Fruit fly (Drosophila melanogaster) whole organism, embryonic: ENCODE results near the gene GILT3.

Experiments used
- Adf1 ChIP-seq: fragments of 200-800 bp; sonication (Bioruptor generic); IDR thresholded peaks from 2 replicates; pipeline ENCODE4 v1.3.6; 2022; ENCODE audit warnings: missing biosample characterization, missing genetic modification characterization
- Antp ChIP-seq: fragments of 200-800 bp; sonication (Bioruptor generic); optimal IDR thresholded peaks from 3 replicates; lab custom pipeline; 2016; ENCODE audit warnings: missing biosample characterization, missing genetic modification characterization
- B-H1 ChIP-seq: fragments of 200-800 bp; sonication (Bioruptor generic); IDR thresholded peaks from 3 replicates; pipeline ENCODE4 v1.3.6; 2022; ENCODE audit warnings: missing biosample characterization, missing genetic modification characterization
- CG10274 ChIP-seq: fragments of 200-800 bp; sonication (Bioruptor generic); optimal IDR thresholded peaks from 3 replicates; lab custom pipeline; 2017; ENCODE audit warnings: missing biosample characterization, mild to moderate bottlenecking, missing genetic modification characterization
- CG10565 ChIP-seq: fragments of 200-800 bp; sonication (Bioruptor generic); optimal IDR thresholded peaks from 3 replicates; lab custom pipeline; 2016; ENCODE audit warnings: missing biosample characterization, mild to moderate bottlenecking, missing genetic modification characterization
- CG11504 ChIP-seq: fragments of 200-800 bp; sonication (Bioruptor generic); optimal IDR thresholded peaks from 3 replicates; lab custom pipeline; 2019; ENCODE audit warnings: missing biosample characterization, mild to moderate bottlenecking, missing genetic modification characterization, moderate library complexity
- CG11560 ChIP-seq: fragments of 200-800 bp; sonication (Bioruptor generic); IDR thresholded peaks from 3 replicates; pipeline ENCODE4 v1.3.6; 2022; ENCODE audit warnings: missing biosample characterization, missing genetic modification characterization
- CG12071 ChIP-seq: fragments of 200-800 bp; sonication (Bioruptor generic); optimal IDR thresholded peaks from 3 replicates; lab custom pipeline; 2018; ENCODE audit warnings: missing biosample characterization, mild to moderate bottlenecking, missing genetic modification characterization
- CG12236 ChIP-seq: fragments of 200-800 bp; sonication (Bioruptor generic); optimal IDR thresholded peaks from 2 replicates; lab custom pipeline; 2016; ENCODE audit warnings: missing biosample characterization, missing genetic modification characterization
- CG12299 ChIP-seq: fragments of 200-800 bp; sonication (Bioruptor generic); optimal IDR thresholded peaks from 2 replicates; lab custom pipeline; 2018; ENCODE audit warnings: missing biosample characterization, mild to moderate bottlenecking, missing genetic modification characterization
- CG13123 ChIP-seq: fragments of 200-800 bp; sonication (Bioruptor generic); optimal IDR thresholded peaks from 2 replicates; lab custom pipeline; 2016; ENCODE audit warnings: missing biosample characterization, missing genetic modification characterization
- CG15601 ChIP-seq: fragments of 200-800 bp; sonication (Bioruptor generic); optimal IDR thresholded peaks from 3 replicates; lab custom pipeline; 2019; ENCODE audit warnings: missing biosample characterization, mild to moderate bottlenecking, missing genetic modification characterization, moderate library complexity
- CG1603 ChIP-seq: fragments of 200-800 bp; sonication (Bioruptor generic); optimal IDR thresholded peaks from 2 replicates; lab custom pipeline; 2019; ENCODE audit warnings: missing biosample characterization, mild to moderate bottlenecking, missing genetic modification characterization, moderate library complexity
- CG16779 ChIP-seq: fragments of 200-800 bp; sonication (Bioruptor generic); IDR thresholded peaks from 2 replicates; pipeline ENCODE4 v1.3.6; 2022; ENCODE audit warnings: missing biosample characterization, missing genetic modification characterization
- CG17829 ChIP-seq: fragments of 200-800 bp; optimal IDR thresholded peaks from 2 replicates; lab custom pipeline; 2019; ENCODE audit warnings: missing biosample characterization, mild to moderate bottlenecking, missing genetic modification characterization, moderate library complexity
- CG18476 ChIP-seq: fragments of 200-800 bp; sonication (Bioruptor generic); optimal IDR thresholded peaks from 2 replicates; lab custom pipeline; 2016; ENCODE audit warnings: missing biosample characterization, mild to moderate bottlenecking, missing genetic modification characterization
- CG2129 ChIP-seq: fragments of 200-800 bp; sonication (Bioruptor generic); IDR thresholded peaks from 2 replicates; pipeline ENCODE4 v1.3.6; 2022; ENCODE audit warnings: missing biosample characterization, missing genetic modification characterization; ENCODE audit not compliant: partially characterized antibody
- CG2889 ChIP-seq: fragments of 200-800 bp; sonication (Bioruptor generic); IDR thresholded peaks from 3 replicates; pipeline ENCODE4 v1.3.6; 2022; ENCODE audit warnings: missing biosample characterization, missing genetic modification characterization
- CG34422 ChIP-seq: fragments of 200-800 bp; sonication (Bioruptor generic); IDR thresholded peaks from 3 replicates; pipeline ENCODE4 v1.3.6; 2022; ENCODE audit warnings: missing biosample characterization, missing genetic modification characterization
- CG4282 ChIP-seq: fragments of 200-800 bp; sonication (Bioruptor generic); optimal IDR thresholded peaks from 2 replicates; lab custom pipeline; 2016; ENCODE audit warnings: missing biosample characterization, missing genetic modification characterization
- CG4820 ChIP-seq: fragments of 200-800 bp; sonication (Bioruptor generic); optimal IDR thresholded peaks from 3 replicates; lab custom pipeline; 2016; ENCODE audit warnings: missing biosample characterization, missing genetic modification characterization
- CG6254 ChIP-seq: fragments of 200-800 bp; sonication (Bioruptor generic); optimal IDR thresholded peaks from 3 replicates; lab custom pipeline; 2017; ENCODE audit warnings: mild to moderate bottlenecking, missing biosample characterization, missing genetic modification reagents, missing genetic modification characterization
- CG6765 ChIP-seq: fragments of 200-800 bp; sonication (Bioruptor generic); optimal IDR thresholded peaks from 3 replicates; lab custom pipeline; 2017; ENCODE audit warnings: missing biosample characterization, mild to moderate bottlenecking, missing genetic modification characterization
- CG7928 ChIP-seq: fragments of 200-800 bp; sonication (Bioruptor generic); optimal IDR thresholded peaks from 2 replicates; lab custom pipeline; 2017; ENCODE audit warnings: missing biosample characterization, mild to moderate bottlenecking, missing genetic modification characterization
- Dll ChIP-seq: fragments of 200-800 bp; sonication (Bioruptor generic); IDR thresholded peaks from 4 replicates; pipeline ENCODE4 v1.3.6; 2022; ENCODE audit warnings: missing biosample characterization, missing genetic modification characterization; ENCODE audit not compliant: partially characterized antibody
- Fer3 ChIP-seq: fragments of 200-800 bp; sonication (Bioruptor generic); optimal IDR thresholded peaks from 2 replicates; lab custom pipeline; 2018; ENCODE audit warnings: missing biosample characterization, mild to moderate bottlenecking, missing genetic modification characterization, moderate library complexity
- Gug ChIP-seq: fragments of 200-800 bp; sonication (Bioruptor generic); IDR thresholded peaks from 4 replicates; pipeline ENCODE4 v1.3.6; 2022; ENCODE audit warnings: missing biosample characterization, missing genetic modification characterization
- Jarid2 ChIP-seq: fragments of 200-800 bp; sonication (Bioruptor generic); optimal IDR thresholded peaks from 3 replicates; lab custom pipeline; 2017; ENCODE audit warnings: mild to moderate bottlenecking, missing biosample characterization, missing genetic modification reagents, missing genetic modification characterization
- Kr ChIP-seq: fragments of 200-800 bp; sonication (Bioruptor generic); optimal IDR thresholded peaks from 2 replicates; lab custom pipeline; 2017; ENCODE audit warnings: missing biosample characterization, mild to moderate bottlenecking, missing genetic modification characterization
- Sox102F ChIP-seq: fragments of 200-800 bp; sonication (Bioruptor generic); optimal IDR thresholded peaks from 2 replicates; lab custom pipeline; 2018; ENCODE audit warnings: missing biosample characterization, mild to moderate bottlenecking, missing genetic modification characterization, moderate library complexity
- Stat92E ChIP-seq, 3 experiments: fragments of >200 bp in 2 of 3; fragments of 200-800 bp in 1 of 3; sonication (Bioruptor generic) in 1 of 3; optimal IDR thresholded peaks; 2 replicates each; lab custom pipeline; 2017 to 2019; ENCODE audit warnings: missing biosample characterization in 3 of 3, missing genetic modification characterization in 3 of 3, mild to moderate bottlenecking in 1 of 3, moderate library complexity in 1 of 3
- ab ChIP-seq: fragments of 200-800 bp; sonication (Bioruptor generic); optimal IDR thresholded peaks from 2 replicates; lab custom pipeline; 2016; ENCODE audit warnings: missing biosample characterization, missing genetic modification characterization
- caup ChIP-seq: fragments of 200-800 bp; sonication (Bioruptor generic); optimal IDR thresholded peaks from 3 replicates; lab custom pipeline; 2017; ENCODE audit warnings: missing biosample characterization, mild to moderate bottlenecking, missing genetic modification characterization, moderate library complexity; ENCODE audit not compliant: severe bottlenecking
- corto ChIP-seq: fragments of 200-800 bp; sonication (Bioruptor generic); optimal IDR thresholded peaks from 2 replicates; lab custom pipeline; 2016; ENCODE audit warnings: missing biosample characterization, mild to moderate bottlenecking, missing genetic modification characterization, moderate library complexity
- croc ChIP-seq: fragments of 200-800 bp; sonication (Bioruptor generic); conservative IDR thresholded peaks from 3 replicates; pipeline ENCODE4 v1.3.6; 2022; ENCODE audit warnings: missing biosample characterization, missing genetic modification characterization
- ems ChIP-seq: fragments of 200-800 bp; sonication (Bioruptor generic); optimal IDR thresholded peaks from 3 replicates; lab custom pipeline; 2016; ENCODE audit warnings: missing biosample characterization, missing genetic modification characterization
- eve ChIP-seq, 2 experiments: fragments of >200 bp; optimal IDR thresholded peaks; 2 replicates each; lab custom pipeline; 2017; ENCODE audit warnings: missing biosample characterization in 2 of 2, missing genetic modification characterization in 2 of 2
- ftz-f1 ChIP-seq: fragments of 200-800 bp; sonication (Bioruptor generic); optimal IDR thresholded peaks from 2 replicates; lab custom pipeline; 2016; ENCODE audit warnings: missing biosample characterization, missing genetic modification characterization
- ken ChIP-seq: fragments of 200-800 bp; sonication (Bioruptor generic); IDR thresholded peaks from 3 replicates; pipeline ENCODE4 v1.3.6; 2022; ENCODE audit warnings: missing biosample characterization, missing genetic modification characterization
- pnt ChIP-seq: fragments of 200-800 bp; sonication (Bioruptor generic); optimal IDR thresholded peaks from 3 replicates; lab custom pipeline; 2016; ENCODE audit warnings: missing biosample characterization, missing genetic modification characterization
- pros ChIP-seq: fragments of 200-800 bp; sonication (Bioruptor generic); optimal IDR thresholded peaks from 3 replicates; lab custom pipeline; 2019; ENCODE audit warnings: missing biosample characterization, mild to moderate bottlenecking, missing genetic modification characterization, moderate library complexity
- sim ChIP-seq: fragments of 200-800 bp; sonication (Bioruptor generic); IDR thresholded peaks from 2 replicates; pipeline ENCODE4 v1.3.6; 2022; ENCODE audit warnings: missing biosample characterization, missing genetic modification characterization
- sna ChIP-seq: fragments of 200-800 bp; sonication (Bioruptor generic); IDR thresholded peaks from 2 replicates; pipeline ENCODE4 v1.3.6; 2022; ENCODE audit warnings: missing biosample characterization, missing genetic modification characterization; ENCODE audit not compliant: partially characterized antibody
- trem ChIP-seq: fragments of 200-800 bp; optimal IDR thresholded peaks from 3 replicates; lab custom pipeline; 2019; ENCODE audit warnings: missing biosample characterization, mild to moderate bottlenecking, missing genetic modification characterization, moderate library complexity
- unc-4 ChIP-seq: fragments of 200-800 bp; sonication (Bioruptor generic); IDR thresholded peaks from 2 replicates; pipeline ENCODE4 v1.3.6; 2022; ENCODE audit warnings: missing biosample characterization, missing genetic modification characterization; ENCODE audit not compliant: partially characterized antibody
- wek ChIP-seq: fragments of 200-800 bp; sonication (Bioruptor generic); optimal IDR thresholded peaks from 3 replicates; lab custom pipeline; 2018; ENCODE audit warnings: missing biosample characterization, mild to moderate bottlenecking, missing genetic modification characterization, moderate library complexity
- z ChIP-seq: fragments of 200-800 bp; sonication (Bioruptor generic); IDR thresholded peaks from 3 replicates; pipeline ENCODE4 v1.3.6; 2022; ENCODE audit warnings: missing biosample characterization, missing genetic modification characterization
- zen ChIP-seq: fragments of 200-800 bp; sonication (Bioruptor generic); optimal IDR thresholded peaks from 3 replicates; lab custom pipeline; 2018; ENCODE audit warnings: missing biosample characterization, mild to moderate bottlenecking, missing genetic modification characterization, moderate library complexity
- zen2 ChIP-seq: fragments of 200-800 bp; sonication (Bioruptor generic); IDR thresholded peaks from 3 replicates; pipeline ENCODE4 v1.3.6; 2022; ENCODE audit warnings: missing biosample characterization, missing genetic modification characterization; ENCODE audit not compliant: partially characterized antibody

The GILT3 gene

dm6 chr3R:23709508-23710208 lies 32.5 kb downstream of the GILT3 start, which contains the start of gene CG10301 (continued):
- TF ChIP-seq Adf1: no peak
- TF ChIP-seq ab (GFP tag; lab: Kevin White, UChicago): no peak
- TF ChIP-seq Fer3 (tag; lab: Kevin White, UChicago): peak; percentile 8
- no peak for TF ChIP-seq Dll (GFP tag; lab: Robert Waterston, UW)
- no peak for TF ChIP-seq caup (GFP tag; lab: Kevin White, UChicago)
- TF ChIP-seq B-H1 (GFP tag; lab: Robert Waterston, UW): peak; percentile 35; the same call in 2 of the 3 replicates
- TF ChIP-seq CG13123 (GFP tag; lab: Kevin White, UChicago): no peak
- TF ChIP-seq unc-4 (GFP tag; lab: Robert Waterston, UW): no peak
- no peak for TF ChIP-seq CG2129
- TF ChIP-seq ems (GFP tag; lab: Kevin White, UChicago): peak; percentile 24
- peak; percentile 67 for TF ChIP-seq CG15601 (tag; lab: Kevin White, UChicago)
- peak; percentile 18; the same call in 2 of the 4 replicates for TF ChIP-seq Gug
- no peak for TF ChIP-seq sna (GFP tag; lab: Robert Waterston, UW)
- TF ChIP-seq croc: peak; percentile 42; the same call in 1 of the 3 replicates
- peak; percentile 67 for TF ChIP-seq CG11504 (tag; lab: Kevin White, UChicago)
- TF ChIP-seq zen2 (GFP tag; lab: Robert Waterston, UW): no peak
- TF ChIP-seq CG2889 (GFP tag; lab: Robert Waterston, UW): no peak
- TF ChIP-seq CG4282 (GFP tag; lab: Kevin White, UChicago): no peak
- TF ChIP-seq ken (GFP tag; lab: Robert Waterston, UW): peak; percentile 50; the same call in 1 of the 3 replicates
- no peak for TF ChIP-seq Jarid2 (GFP tag; lab: Kevin White, UChicago)
- TF ChIP-seq Antp (GFP tag; lab: Kevin White, UChicago): no peak
- no peak for TF ChIP-seq CG7928 (GFP tag; lab: Kevin White, UChicago)
- peak; percentile 67 for TF ChIP-seq CG4820 (GFP tag; lab: Kevin White, UChicago)
- no peak for TF ChIP-seq CG6765 (GFP tag; lab: Kevin White, UChicago)
- TF ChIP-seq CG12236 (GFP tag; lab: Kevin White, UChicago): peak; percentile 7
- peak; percentile 38 for TF ChIP-seq pnt
- TF ChIP-seq CG10274 (GFP tag; lab: Kevin White, UChicago): no peak
- TF ChIP-seq CG1603 (tag; lab: Kevin White, UChicago): peak; percentile 84
- TF ChIP-seq pros (GFP tag; lab: Kevin White, UChicago): no peak
- no peak for TF ChIP-seq CG10565 (GFP tag; lab: Kevin White, UChicago)
- no peak for TF ChIP-seq Kr (GFP tag; lab: Kevin White, UChicago)
- no peak for TF ChIP-seq CG11560 (tag; lab: Robert Waterston, UW)
- TF ChIP-seq CG12071: no peak
- TF ChIP-seq ftz-f1: no peak
- TF ChIP-seq corto: no peak
- TF ChIP-seq Stat92E (GFP tag; optimal IDR thresholded peaks at IDR 0.05; lab: Kevin White, UChicago): no peak
- TF ChIP-seq Sox102F: peak; percentile 70
- TF ChIP-seq CG17829 (tag; lab: Kevin White, UChicago): peak; percentile 74
- peak; percentile 10 for TF ChIP-seq wek (GFP tag; lab: Kevin White, UChicago)
- no peak for TF ChIP-seq CG34422 (GFP tag; lab: Robert Waterston, UW)
- TF ChIP-seq eve (GFP tag; optimal IDR thresholded peaks at IDR 0.05; lab: Kevin White, UChicago): peak; percentile 63 to 67
- no peak for TF ChIP-seq CG16779
- peak; percentile 31; the same call in 1 of the 2 replicates for TF ChIP-seq sim (GFP tag; lab: Robert Waterston, UW)
- TF ChIP-seq z (GFP tag; lab: Robert Waterston, UW): no peak
- TF ChIP-seq CG6254 (GFP tag; lab: Kevin White, UChicago): peak; percentile 67
- TF ChIP-seq zen (tag; lab: Kevin White, UChicago): peak; percentile 84
- peak; percentile 49 for TF ChIP-seq trem (tag; lab: Kevin White, UChicago)
- no peak for TF ChIP-seq CG12299
- TF ChIP-seq CG18476 (GFP tag; lab: Kevin White, UChicago): peak; percentile 32
